Worm (Caenorhabditis elegans) whole organism, late embryonic: Measurements from ENCODE around the gene C08F11.10.

ENCODE experiments used
- C38D4.7 ChIP-seq: fragments of 200-800 bp; sonication (Bioruptor generic); optimal IDR thresholded peaks from 2 replicates; lab custom pipeline; 2018; ENCODE audit warnings: mild to moderate bottlenecking, missing genetic modification characterization, moderate library complexity, missing compliant biosample characterization
- F13H6.1 ChIP-seq: sonication (generic microtip); optimal IDR thresholded peaks from 2 replicates; lab custom pipeline; 2016; ENCODE audit warnings: missing genetic modification characterization, missing compliant biosample characterization
- K02D7.2 ChIP-seq: sonication (generic microtip); optimal IDR thresholded peaks from 2 replicates; lab custom pipeline; 2017; ENCODE audit warnings: mild to moderate bottlenecking, missing genetic modification characterization, missing compliant biosample characterization
- K09A11.1 ChIP-seq: sonication (generic microtip); optimal IDR thresholded peaks from 2 replicates; lab custom pipeline; 2017; ENCODE audit warnings: antibody characterized with exemption, mild to moderate bottlenecking, missing genetic modification characterization, missing compliant biosample characterization; ENCODE audit not compliant: insufficient read depth
- Y22D7AL.16 ChIP-seq: sonication (generic microtip); optimal IDR thresholded peaks from 2 replicates; lab custom pipeline; 2016; ENCODE audit warnings: missing genetic modification characterization, missing compliant biosample characterization
- ahr-1 ChIP-seq: sonication (generic microtip); optimal IDR thresholded peaks from 2 replicates; lab custom pipeline; 2016; ENCODE audit warnings: missing genetic modification characterization, missing compliant biosample characterization
- ama-1 ChIP-seq: fragments of 150-350 bp; optimal IDR thresholded peaks from 2 replicates; lab custom pipeline; 2014
- ceh-14 ChIP-seq: sonication (generic microtip); optimal IDR thresholded peaks from 2 replicates; lab custom pipeline; 2016; ENCODE audit warnings: missing genotype, missing genetic modification characterization, missing compliant biosample characterization
- ceh-34 ChIP-seq: sonication (generic microtip); optimal IDR thresholded peaks from 2 replicates; lab custom pipeline; 2016; ENCODE audit warnings: mild to moderate bottlenecking, missing genetic modification characterization, missing compliant biosample characterization
- ceh-45 ChIP-seq: fragments of 200-800 bp; sonication (Bioruptor generic); IDR thresholded peaks from 2 replicates; pipeline ENCODE4 v1.3.6; 2022; ENCODE audit warnings: missing genetic modification reagents, missing genetic modification characterization, missing compliant biosample characterization
- ceh-6 ChIP-seq: fragments of 200-800 bp; sonication (Bioruptor generic); optimal IDR thresholded peaks from 2 replicates; lab custom pipeline; 2018; ENCODE audit warnings: mild to moderate bottlenecking, missing genetic modification characterization, missing compliant biosample characterization
- ceh-9 ChIP-seq: sonication (generic microtip); optimal IDR thresholded peaks from 2 replicates; lab custom pipeline; 2016; ENCODE audit warnings: mild to moderate bottlenecking, missing genetic modification characterization, inconsistent platforms, missing compliant biosample characterization
- che-1 ChIP-seq: sonication (generic microtip); optimal IDR thresholded peaks from 2 replicates; lab custom pipeline; 2016; ENCODE audit warnings: mild to moderate bottlenecking, missing genetic modification characterization, missing compliant biosample characterization
- dmd-4 ChIP-seq: sonication (generic microtip); optimal IDR thresholded peaks from 2 replicates; lab custom pipeline; 2016; ENCODE audit warnings: borderline replicate concordance, missing genetic modification characterization, missing compliant biosample characterization
- elt-4 ChIP-seq: sonication (generic microtip); optimal IDR thresholded peaks from 2 replicates; lab custom pipeline; 2016; ENCODE audit warnings: missing genetic modification characterization, missing compliant biosample characterization
- ets-4 ChIP-seq: sonication (generic microtip); optimal IDR thresholded peaks from 2 replicates; lab custom pipeline; 2016; ENCODE audit warnings: missing genetic modification characterization, missing compliant biosample characterization
- fax-1 ChIP-seq: sonication (generic microtip); optimal IDR thresholded peaks from 2 replicates; lab custom pipeline; 2016; ENCODE audit warnings: missing genotype, missing genetic modification characterization, missing compliant biosample characterization
- gmeb-2 ChIP-seq: sonication (generic microtip); optimal IDR thresholded peaks from 2 replicates; lab custom pipeline; 2016; ENCODE audit warnings: missing genetic modification characterization, inconsistent platforms, missing compliant biosample characterization
- hlh-30 ChIP-seq: sonication (generic microtip); optimal IDR thresholded peaks from 2 replicates; lab custom pipeline; 2017; ENCODE audit warnings: antibody characterized with exemption, missing genetic modification characterization, missing compliant biosample characterization; ENCODE audit not compliant: insufficient read depth
- hlh-8 ChIP-seq: sonication (generic microtip); optimal IDR thresholded peaks from 2 replicates; lab custom pipeline; 2016; ENCODE audit warnings: missing genotype, missing genetic modification characterization, missing compliant biosample characterization
- lim-6 ChIP-seq: sonication (generic microtip); optimal IDR thresholded peaks from 2 replicates; lab custom pipeline; 2016; ENCODE audit warnings: missing genetic modification characterization, missing compliant biosample characterization
- lin-11 ChIP-seq: fragments of 200-800 bp; sonication (Bioruptor generic); optimal IDR thresholded peaks from 2 replicates; lab custom pipeline; 2018; ENCODE audit warnings: mild to moderate bottlenecking, missing genetic modification characterization, missing compliant biosample characterization
- nhr-232 ChIP-seq: sonication (generic microtip); optimal IDR thresholded peaks from 2 replicates; lab custom pipeline; 2016; ENCODE audit warnings: missing genetic modification characterization, missing compliant biosample characterization
- odd-2 ChIP-seq: sonication (generic microtip); optimal IDR thresholded peaks from 2 replicates; lab custom pipeline; 2017; ENCODE audit warnings: antibody characterized with exemption, mild to moderate bottlenecking, missing genetic modification characterization, missing compliant biosample characterization
- pag-3 ChIP-seq: sonication (generic microtip); optimal IDR thresholded peaks from 2 replicates; lab custom pipeline; 2016; ENCODE audit warnings: missing compliant biosample characterization, missing genetic modification characterization, borderline replicate concordance
- pha-4 ChIP-seq: fragments of 150-350 bp; optimal IDR thresholded peaks from 2 replicates; lab custom pipeline; 2018; ENCODE audit warnings: missing biosample characterization, missing genetic modification reagents, missing genetic modification characterization
- pqm-1 ChIP-seq: sonication (generic microtip); optimal IDR thresholded peaks from 2 replicates; lab custom pipeline; 2016; ENCODE audit warnings: missing genetic modification characterization, missing compliant biosample characterization
- pros-1 ChIP-seq: fragments of 150-350 bp; optimal IDR thresholded peaks from 2 replicates; lab custom pipeline; 2014; ENCODE audit warnings: missing biosample characterization, missing genetic modification reagents, missing genetic modification characterization
- rnt-1 ChIP-seq: sonication (generic microtip); optimal IDR thresholded peaks from 2 replicates; lab custom pipeline; 2016; ENCODE audit warnings: missing genetic modification characterization, missing compliant biosample characterization
- sox-4 ChIP-seq: sonication (generic microtip); optimal IDR thresholded peaks from 2 replicates; lab custom pipeline; 2017; ENCODE audit warnings: mild to moderate bottlenecking, missing genetic modification characterization, inconsistent platforms, missing compliant biosample characterization
- tbx-2 ChIP-seq: sonication (generic microtip); optimal IDR thresholded peaks from 2 replicates; lab custom pipeline; 2016; ENCODE audit warnings: missing genetic modification characterization, missing compliant biosample characterization
- unc-3 ChIP-seq, 2 experiments: fragments of 200-800 bp in 1 of 2; sonication (Bioruptor generic) in 1 of 2; sonication (generic microtip) in 1 of 2; conservative IDR thresholded peaks in 1 of 2; optimal IDR thresholded peaks in 1 of 2; 2 replicates each; pipeline versions ENCODE4 v1.3.6 to Lab custom; 2016 to 2022; ENCODE audit warnings: missing compliant biosample characterization in 2 of 2, missing genetic modification characterization in 2 of 2, missing genetic modification reagents in 1 of 2
- unc-42 ChIP-seq: sonication (generic microtip); optimal IDR thresholded peaks from 2 replicates; lab custom pipeline; 2016; ENCODE audit warnings: missing genotype, missing genetic modification characterization, missing compliant biosample characterization
- unc-55 ChIP-seq: sonication (generic microtip); optimal IDR thresholded peaks from 2 replicates; lab custom pipeline; 2017; ENCODE audit warnings: missing biosample characterization, missing genetic modification reagents, missing genetic modification characterization

The C08F11.10 gene

ce11 chrIV:13649126-13649525 is at the start of gene C08F11.10:
Gene C08F11.10, minus strand, starts transcription at chrIV:13649226.
- TF ChIP-seq F13H6.1 (tag; lab: Kevin White, UChicago) (no peak), pros-1 (no peak), sox-4 (tag; lab: Kevin White, UChicago) (no peak), odd-2 (tag; lab: Kevin White, UChicago) (no peak), unc-42 (tag; lab: Kevin White, UChicago) (no peak), ama-1 (lab: Kevin White, UChicago) (no peak), unc-3 (GFP tag; conservative IDR thresholded peaks at IDR 0.05; lab: Robert Waterston, UW) (no peak), unc-3 (tag; optimal IDR thresholded peaks at IDR 0.05; lab: Kevin White, UChicago) (no peak), K09A11.1 (no peak), ceh-9 (tag; lab: Kevin White, UChicago) (no peak), ets-4 (tag; lab: Kevin White, UChicago) (no peak), nhr-232 (tag; lab: Kevin White, UChicago) (no peak), rnt-1 (tag; lab: Kevin White, UChicago) (no peak), ceh-6 (no peak), pha-4 (tag; lab: Kevin White, UChicago) (no peak), unc-55 (GFP tag; lab: Kevin White, UChicago) (no peak), hlh-8 (tag; lab: Kevin White, UChicago) (no peak)
- TF ChIP-seq, all 69 proteins: peak for 0

- TF ChIP-seq C38D4.7 (GFP tag; lab: Kevin White, UChicago) (no peak), tbx-2 (tag; lab: Kevin White, UChicago) (no peak), nhr-232 (tag; lab: Kevin White, UChicago) (no peak), lim-6 (tag; lab: Kevin White, UChicago) (no peak), pqm-1 (no peak), gmeb-2 (tag; lab: Kevin White, UChicago) (no peak), ahr-1 (tag; lab: Kevin White, UChicago) (no peak), che-1 (tag; lab: Kevin White, UChicago) (no peak), rnt-1 (tag; lab: Kevin White, UChicago) (no peak), fax-1 (no peak), ceh-45 (GFP tag; lab: Robert Waterston, UW) (no peak), ceh-14 (no peak), Y22D7AL.16 (tag; lab: Kevin White, UChicago) (no peak), elt-4 (tag; lab: Kevin White, UChicago) (no peak), pag-3 (tag; lab: Kevin White, UChicago) (no peak), odd-2 (tag; lab: Kevin White, UChicago) (no peak), K02D7.2 (tag; lab: Kevin White, UChicago) (no peak), hlh-8 (tag; lab: Kevin White, UChicago) (no peak), unc-3 (GFP tag; conservative IDR thresholded peaks at IDR 0.05; lab: Robert Waterston, UW) (no peak), unc-3 (tag; optimal IDR thresholded peaks at IDR 0.05; lab: Kevin White, UChicago) (no peak)
Measured at ce11 chrIV:13698603-13699002, 49.6 kb upstream of the C08F11.10 start, which contains the start of gene T23G4.127. Gene T23G4.127, minus strand, starts transcription at chrIV:13698703.

- TF ChIP-seq unc-3 (GFP tag; conservative IDR thresholded peaks at IDR 0.05; lab: Robert Waterston, UW) (no peak), unc-3 (tag; optimal IDR thresholded peaks at IDR 0.05; lab: Kevin White, UChicago) (no peak), gmeb-2 (tag; lab: Kevin White, UChicago) (no peak), ceh-9 (tag; lab: Kevin White, UChicago) (no peak), dmd-4 (tag; lab: Kevin White, UChicago) (no peak), lin-11 (tag; lab: Kevin White, UChicago) (no peak), ceh-34 (tag; lab: Kevin White, UChicago) (no peak), ceh-6 (no peak), K02D7.2 (tag; lab: Kevin White, UChicago) (no peak), hlh-30 (tag; lab: Kevin White, UChicago) (no peak), C38D4.7 (GFP tag; lab: Kevin White, UChicago) (no peak), unc-42 (tag; lab: Kevin White, UChicago) (no peak)
Measured at ce11 chrIV:13696900-13697299, 47.9 kb upstream of the C08F11.10 start.
